Fruit fly (Drosophila melanogaster) whole organism, prepupa: ENCODE measurements around the gene Sod1.
A peak's percentile ranks its signal among the peaks of the same experiment; 100 is the strongest.

Source experiments
- Blimp-1 ChIP-seq: fragments of 200-800 bp; sonication (Bioruptor generic); optimal IDR thresholded peaks from 3 replicates; lab custom pipeline; 2017; ENCODE audit warnings: missing biosample characterization, missing genetic modification characterization, mild to moderate bottlenecking, moderate library complexity, missing genetic modification reagents
- CG10631 ChIP-seq: fragments of 200-800 bp; sonication (Bioruptor generic); optimal IDR thresholded peaks from 2 replicates; lab custom pipeline; 2016; ENCODE audit warnings: missing biosample characterization, missing genetic modification characterization
- CG10669 ChIP-seq: fragments of 200-800 bp; sonication (Bioruptor generic); optimal IDR thresholded peaks from 3 replicates; lab custom pipeline; 2018; ENCODE audit warnings: missing biosample characterization, mild to moderate bottlenecking, missing genetic modification characterization, moderate library complexity
- CG11762 ChIP-seq: fragments of 200-800 bp; sonication (Bioruptor generic); optimal IDR thresholded peaks from 3 replicates; lab custom pipeline; 2016; ENCODE audit warnings: missing biosample characterization, missing genetic modification characterization; ENCODE audit not compliant: insufficient read depth
- CG15336 ChIP-seq: fragments of 200-800 bp; sonication (Bioruptor generic); IDR thresholded peaks from 2 replicates; pipeline ENCODE4 v1.3.6; 2022; ENCODE audit warnings: missing biosample characterization, missing genetic modification characterization
- CG34406 ChIP-seq: fragments of 200-800 bp; sonication (Bioruptor generic); optimal IDR thresholded peaks from 3 replicates; lab custom pipeline; 2016; ENCODE audit warnings: missing biosample characterization, missing genetic modification characterization
- CG3919 ChIP-seq: fragments of 200-800 bp; sonication (Bioruptor generic); optimal IDR thresholded peaks from 3 replicates; lab custom pipeline; 2016; ENCODE audit warnings: missing biosample characterization, missing genetic modification characterization
- CG6163 ChIP-seq: fragments of 200-800 bp; sonication (Bioruptor generic); IDR thresholded peaks from 3 replicates; pipeline ENCODE4 v1.3.6; 2022; ENCODE audit warnings: missing biosample characterization, missing genetic modification characterization
- CG6276 ChIP-seq: fragments of 200-800 bp; sonication (Bioruptor generic); optimal IDR thresholded peaks from 2 replicates; lab custom pipeline; 2017; ENCODE audit warnings: missing biosample characterization, mild to moderate bottlenecking, missing genetic modification characterization
- CG6808 ChIP-seq: fragments of 200-800 bp; sonication (Bioruptor generic); optimal IDR thresholded peaks from 3 replicates; lab custom pipeline; 2017; ENCODE audit warnings: missing biosample characterization, missing genetic modification characterization, mild to moderate bottlenecking, moderate library complexity, missing genetic modification reagents
- CG6854 ChIP-seq: fragments of 200-800 bp; sonication (Bioruptor generic); optimal IDR thresholded peaks from 2 replicates; lab custom pipeline; 2017; ENCODE audit warnings: missing biosample characterization, mild to moderate bottlenecking, missing genetic modification characterization
- CG7368 ChIP-seq: fragments of 200-800 bp; sonication (Bioruptor generic); optimal IDR thresholded peaks from 3 replicates; lab custom pipeline; 2016; ENCODE audit warnings: missing biosample characterization, missing genetic modification characterization
- CG8319 ChIP-seq: fragments of 200-800 bp; sonication (Bioruptor generic); optimal IDR thresholded peaks from 3 replicates; lab custom pipeline; 2016; ENCODE audit warnings: missing biosample characterization, missing genetic modification characterization
- CG8632 ChIP-seq: fragments of 200-800 bp; sonication (Bioruptor generic); optimal IDR thresholded peaks from 3 replicates; lab custom pipeline; 2016; ENCODE audit warnings: missing biosample characterization, missing genetic modification characterization
- CG9139 ChIP-seq: fragments of 200-800 bp; sonication (Bioruptor generic); optimal IDR thresholded peaks from 3 replicates; lab custom pipeline; 2017; ENCODE audit warnings: missing biosample characterization, mild to moderate bottlenecking, missing genetic modification characterization
- Eip75B ChIP-seq: fragments of 200-800 bp; sonication (Bioruptor generic); optimal IDR thresholded peaks from 3 replicates; lab custom pipeline; 2016; ENCODE audit warnings: missing biosample characterization, missing genetic modification characterization
- Eip78C ChIP-seq: fragments of 200-800 bp; sonication (Bioruptor generic); peaks from one replicate; lab custom pipeline; 2016; ENCODE audit warnings: missing biosample characterization, missing genetic modification characterization
- Eip93F ChIP-seq: fragments of 200-800 bp; sonication (Bioruptor generic); optimal IDR thresholded peaks from 2 replicates; lab custom pipeline; 2016; ENCODE audit warnings: missing biosample characterization, mild to moderate bottlenecking, missing genetic modification characterization
- Ets21C ChIP-seq: fragments of 200-800 bp; sonication (Bioruptor generic); optimal IDR thresholded peaks from 3 replicates; lab custom pipeline; 2016; ENCODE audit warnings: missing biosample characterization, missing genetic modification characterization
- Ets96B ChIP-seq: fragments of 200-800 bp; optimal IDR thresholded peaks from 2 replicates; lab custom pipeline; 2019; ENCODE audit warnings: missing biosample characterization, mild to moderate bottlenecking, missing genetic modification characterization, moderate library complexity
- Gug ChIP-seq: fragments of 200-800 bp; sonication (Bioruptor generic); IDR thresholded peaks from 2 replicates; pipeline ENCODE4 v1.3.6; 2022; ENCODE audit warnings: missing biosample characterization, missing genetic modification characterization
- Hr39 ChIP-seq: fragments of 200-800 bp; sonication (Bioruptor generic); optimal IDR thresholded peaks from 2 replicates; lab custom pipeline; 2016; ENCODE audit warnings: missing biosample characterization, missing genetic modification characterization
- Hr4 ChIP-seq: fragments of 200-800 bp; sonication (Bioruptor generic); optimal IDR thresholded peaks from 3 replicates; lab custom pipeline; 2016; ENCODE audit warnings: missing biosample characterization, missing genetic modification characterization
- Lpt ChIP-seq: fragments of 200-800 bp; sonication (Bioruptor generic); optimal IDR thresholded peaks from 3 replicates; lab custom pipeline; 2016; ENCODE audit warnings: missing biosample characterization, missing genetic modification characterization
- Met ChIP-seq: fragments of 200-800 bp; sonication (Bioruptor generic); optimal IDR thresholded peaks from 3 replicates; lab custom pipeline; 2016; ENCODE audit warnings: missing biosample characterization, missing genetic modification characterization
- OdsH ChIP-seq: fragments of 200-800 bp; sonication (Bioruptor generic); optimal IDR thresholded peaks from 3 replicates; lab custom pipeline; 2016; ENCODE audit warnings: missing biosample characterization, missing genetic modification characterization
- Sox102F ChIP-seq: fragments of 200-800 bp; sonication (Bioruptor generic); optimal IDR thresholded peaks from 2 replicates; lab custom pipeline; 2016; ENCODE audit warnings: missing biosample characterization, mild to moderate bottlenecking, missing genetic modification characterization
- Sox14 ChIP-seq: fragments of 200-800 bp; sonication (Bioruptor generic); optimal IDR thresholded peaks from 3 replicates; lab custom pipeline; 2016; ENCODE audit warnings: missing biosample characterization, missing genetic modification characterization
- Sox15 ChIP-seq: fragments of 200-800 bp; sonication (Bioruptor generic); optimal IDR thresholded peaks from 3 replicates; lab custom pipeline; 2016; ENCODE audit warnings: missing biosample characterization, missing genetic modification characterization
- achi ChIP-seq: fragments of 200-800 bp; sonication (Bioruptor generic); optimal IDR thresholded peaks from 3 replicates; lab custom pipeline; 2016; ENCODE audit warnings: missing biosample characterization, missing genetic modification characterization
- acj6 ChIP-seq: fragments of 200-800 bp; sonication (Bioruptor generic); optimal IDR thresholded peaks from 3 replicates; lab custom pipeline; 2016; ENCODE audit warnings: missing biosample characterization, missing genetic modification characterization
- cyc ChIP-seq: fragments of 200-800 bp; sonication (Bioruptor generic); optimal IDR thresholded peaks from 3 replicates; lab custom pipeline; 2016; ENCODE audit warnings: missing biosample characterization, missing genetic modification characterization
- dsx ChIP-seq: fragments of 200-800 bp; optimal IDR thresholded peaks from 3 replicates; lab custom pipeline; 2019; ENCODE audit warnings: missing biosample characterization, mild to moderate bottlenecking, missing genetic modification characterization, moderate library complexity; ENCODE audit not compliant: poor library complexity, severe bottlenecking
- esn ChIP-seq: fragments of 200-800 bp; sonication (Bioruptor generic); optimal IDR thresholded peaks from 2 replicates; lab custom pipeline; 2016; ENCODE audit warnings: missing biosample characterization, mild to moderate bottlenecking, missing genetic modification characterization, moderate library complexity
- fd85E ChIP-seq: fragments of 200-800 bp; sonication (Bioruptor generic); optimal IDR thresholded peaks from 3 replicates; lab custom pipeline; 2016; ENCODE audit warnings: missing biosample characterization, missing genetic modification characterization
- fkh ChIP-seq: fragments of 200-800 bp; sonication (Bioruptor generic); optimal IDR thresholded peaks from 3 replicates; lab custom pipeline; 2017; ENCODE audit warnings: missing biosample characterization, mild to moderate bottlenecking, missing genetic modification characterization, moderate library complexity
- net ChIP-seq: fragments of 200-800 bp; sonication (Bioruptor generic); optimal IDR thresholded peaks from 3 replicates; lab custom pipeline; 2016; ENCODE audit warnings: missing biosample characterization, missing genetic modification characterization
- pdm3 ChIP-seq: fragments of 200-800 bp; sonication (Bioruptor generic); optimal IDR thresholded peaks from 3 replicates; lab custom pipeline; 2016; ENCODE audit warnings: missing biosample characterization, missing genetic modification characterization
- ss ChIP-seq, 2 experiments: fragments of 200-800 bp; sonication (Bioruptor generic); optimal IDR thresholded peaks; 2 replicates in 1 of 2; 3 replicates in 1 of 2; lab custom pipeline; 2017 to 2018; ENCODE audit warnings: mild to moderate bottlenecking in 2 of 2, missing biosample characterization in 2 of 2, missing genetic modification characterization in 2 of 2, moderate library complexity in 1 of 2
- svp ChIP-seq: fragments of 200-800 bp; sonication (Bioruptor generic); peaks from one replicate; lab custom pipeline; 2016; ENCODE audit warnings: missing biosample characterization, missing genetic modification characterization
- topi ChIP-seq: fragments of 200-800 bp; sonication (Bioruptor generic); optimal IDR thresholded peaks from 3 replicates; lab custom pipeline; 2016; ENCODE audit warnings: missing biosample characterization, missing genetic modification characterization
- vri ChIP-seq: fragments of 200-800 bp; sonication (Bioruptor generic); optimal IDR thresholded peaks from 3 replicates; lab custom pipeline; 2016; ENCODE audit warnings: missing biosample characterization, mild to moderate bottlenecking, missing genetic modification characterization

Sod1 gene

DNA sequence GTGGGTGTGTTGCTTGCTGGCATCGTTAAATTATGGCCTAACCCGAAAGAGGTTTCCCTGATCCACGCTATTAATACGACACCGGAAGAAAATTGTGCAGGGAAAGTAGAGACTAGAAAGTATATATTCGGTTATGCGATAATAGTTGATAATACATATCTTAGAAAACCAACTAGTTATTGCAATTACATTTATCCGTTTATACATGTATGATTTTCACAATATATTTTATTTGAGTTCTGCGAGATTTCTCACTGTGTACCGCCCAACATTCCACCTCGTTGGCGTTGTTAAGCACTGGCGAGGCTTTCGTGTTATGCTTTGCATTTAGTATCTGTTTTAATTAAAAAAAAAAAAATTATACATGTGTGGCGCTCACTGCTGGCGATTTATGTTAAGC is 41.8 kb upstream of the Sod1 start (continued):
- TF ChIP-seq CG6163 (GFP tag; lab: Robert Waterston, UW), result peak; percentile 70
- no peak for TF ChIP-seq vri
- TF ChIP-seq CG34406, result peak; percentile 6
- TF ChIP-seq, all 60 proteins: peak for 31

DNA sequence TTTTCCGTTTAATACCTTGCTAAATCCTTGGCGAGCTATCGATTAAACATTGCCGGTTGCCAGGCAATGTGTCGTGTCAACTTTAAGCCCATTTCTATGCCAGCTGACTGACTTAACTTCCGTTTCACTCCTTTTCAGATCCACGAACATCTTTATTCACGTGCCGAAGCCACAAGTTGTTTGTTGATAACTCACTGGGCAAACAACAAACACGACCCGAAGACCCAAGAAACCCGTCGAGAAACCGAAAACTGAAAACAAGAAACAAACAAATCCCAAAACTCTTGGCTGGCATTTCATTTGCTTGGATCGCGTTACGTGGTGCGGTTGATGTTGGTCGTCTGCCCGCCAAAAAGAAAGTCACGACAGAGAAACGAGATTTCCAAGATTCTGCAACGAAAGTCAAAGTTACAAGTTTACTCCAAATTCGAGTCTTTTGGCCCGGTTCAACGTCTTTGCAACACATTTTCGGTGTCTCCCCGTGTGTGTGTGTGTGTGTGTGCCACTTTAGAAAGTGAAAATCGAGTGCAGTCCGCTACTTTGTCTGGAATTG is 37.3 kb upstream of the Sod1 start, which contains the start of gene CG6216:
CG6216 (minus strand) TSS at position 51 of the 553 bp plus-strand sequence.
- TF ChIP-seq net (GFP tag; lab: Kevin White, UChicago), result no peak
- TF ChIP-seq Sox14, result no peak
- peak; percentile 40 for TF ChIP-seq Eip78C
- TF ChIP-seq CG3919 (GFP tag; lab: Kevin White, UChicago), result no peak
- TF ChIP-seq fd85E (GFP tag; lab: Kevin White, UChicago), result no peak
- no peak for TF ChIP-seq CG6854
- peak; percentile 36 for TF ChIP-seq Eip75B (GFP tag; lab: Kevin White, UChicago)
- peak; percentile 99 for TF ChIP-seq Blimp-1
- TF ChIP-seq CG6276, result peak; percentile 29
- TF ChIP-seq Gug (GFP tag; lab: Robert Waterston, UW), result no peak
- peak; percentile 6 for TF ChIP-seq achi
- TF ChIP-seq Hr39 (GFP tag; lab: Kevin White, UChicago), result no peak
- no peak for TF ChIP-seq Ets21C (GFP tag; lab: Kevin White, UChicago)
- TF ChIP-seq pdm3, result no peak
- no peak for TF ChIP-seq OdsH (GFP tag; lab: Kevin White, UChicago)
- no peak for TF ChIP-seq CG10669 (GFP tag; lab: Kevin White, UChicago)
- peak; percentile 1 for TF ChIP-seq Met (GFP tag; lab: Kevin White, UChicago)
- TF ChIP-seq esn (GFP tag; lab: Kevin White, UChicago), result no peak
- no peak for TF ChIP-seq CG8319 (GFP tag; lab: Kevin White, UChicago)
- TF ChIP-seq svp (GFP tag; lab: Kevin White, UChicago), result peak; percentile 54
- TF ChIP-seq fkh (GFP tag; lab: Kevin White, UChicago), result peak; percentile 27

DNA sequence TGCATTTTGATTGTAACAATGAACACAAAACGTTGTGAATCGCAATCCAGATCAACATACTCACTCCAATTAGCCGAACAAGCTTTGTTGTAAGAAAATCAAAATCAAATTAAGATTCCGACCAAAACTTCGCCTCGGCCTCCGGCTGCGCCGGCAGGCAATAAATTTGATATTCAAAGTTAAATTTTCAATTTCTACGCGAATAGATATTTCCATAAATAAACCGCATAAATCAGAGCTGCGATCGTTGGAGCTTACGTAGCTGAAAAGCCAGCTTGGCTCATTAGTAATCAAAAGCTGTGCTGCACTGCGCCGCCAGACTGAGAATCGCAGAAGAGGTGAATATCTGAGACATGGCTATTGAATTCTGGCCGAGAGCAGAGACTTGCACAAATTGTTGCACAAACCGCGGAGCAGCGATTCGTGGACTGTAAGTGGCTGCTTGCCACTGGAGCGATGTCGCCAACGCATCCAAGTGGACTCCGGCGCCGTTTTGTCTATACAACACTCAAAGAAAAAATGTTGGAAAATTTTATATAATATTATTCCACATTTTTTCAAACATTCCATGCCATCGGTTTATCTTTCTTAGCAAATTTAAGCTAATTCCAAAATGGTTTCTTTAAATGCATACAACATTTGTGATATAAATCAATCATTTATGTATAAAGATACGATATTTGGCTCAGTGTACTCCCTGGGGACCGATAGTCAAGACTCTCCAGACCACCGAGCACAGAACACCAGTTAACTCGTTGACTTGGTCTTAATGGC is 35.1 kb upstream of the Sod1 start:
- TF ChIP-seq Sox14 (peak; percentile 56), CG7368 (GFP tag; lab: Kevin White, UChicago) (peak; percentile 27), CG9139 (GFP tag; lab: Kevin White, UChicago) (peak; percentile 62), esn (GFP tag; lab: Kevin White, UChicago) (no peak), CG34406 (peak; percentile 16), Eip78C (peak; percentile 84), CG8632 (GFP tag; lab: Kevin White, UChicago) (peak; percentile 37), Met (GFP tag; lab: Kevin White, UChicago) (no peak), CG6163 (GFP tag; lab: Robert Waterston, UW) (peak; percentile 85), topi (no peak), acj6 (GFP tag; lab: Kevin White, UChicago) (peak; percentile 60), CG10669 (GFP tag; lab: Kevin White, UChicago) (peak; percentile 85), net (GFP tag; lab: Kevin White, UChicago) (peak; percentile 60), CG11762 (GFP tag; lab: Kevin White, UChicago) (peak; percentile 41), CG3919 (GFP tag; lab: Kevin White, UChicago) (peak; percentile 82), CG15336 (peak; percentile 87), Lpt (GFP tag; lab: Kevin White, UChicago) (peak; percentile 70), CG6808 (GFP tag; lab: Kevin White, UChicago) (peak; percentile 84), vri (no peak), Ets21C (GFP tag; lab: Kevin White, UChicago) (no peak), CG6854 (no peak), fd85E (GFP tag; lab: Kevin White, UChicago) (no peak), cyc (no peak), Eip93F (GFP tag; lab: Kevin White, UChicago) (no peak), Sox15 (GFP tag; lab: Kevin White, UChicago) (no peak), CG6276 (peak; percentile 69), Blimp-1 (no peak), ss (GFP tag; optimal IDR thresholded peaks at IDR 0.05; lab: Kevin White, UChicago) (peak; percentile 62 to 73), CG10631 (GFP tag; lab: Kevin White, UChicago) (peak; percentile 77), dsx (GFP tag; lab: Kevin White, UChicago) (peak; percentile 82), Hr4 (GFP tag; lab: Kevin White, UChicago) (peak; percentile 70), Ets96B (tag; lab: Kevin White, UChicago) (peak; percentile 88), Gug (GFP tag; lab: Robert Waterston, UW) (no peak; the same call in 1 of the 2 replicates), Sox102F (no peak), Hr39 (GFP tag; lab: Kevin White, UChicago) (no peak), OdsH (GFP tag; lab: Kevin White, UChicago) (peak; percentile 63), pdm3 (peak; percentile 57)
